Worm (Caenorhabditis elegans): ENCODE measurements around the gene ucr-2.3.

The ucr-2.3 gene

DNA sequence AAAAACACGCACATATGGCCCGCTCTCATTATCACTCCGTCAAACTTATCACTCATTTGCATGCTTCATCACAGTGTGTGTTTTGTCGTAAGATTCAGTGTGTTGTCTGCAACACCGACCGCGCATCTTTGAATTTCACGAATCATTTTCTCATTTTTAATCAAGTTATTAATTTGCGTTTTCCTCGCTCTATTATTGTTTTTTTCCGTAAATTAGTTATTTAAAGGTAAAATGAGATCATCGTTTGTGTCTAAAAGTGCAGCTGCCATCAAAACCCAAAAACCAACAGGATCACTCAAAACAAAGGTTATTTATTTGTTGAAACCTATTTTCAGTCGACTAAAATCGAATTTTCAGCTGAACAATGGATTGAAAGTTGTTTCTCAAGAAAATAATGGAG, at the start of gene ucr-2.3, which contains the start of gene T24C4.5:
TSS of gene ucr-2.3 (plus strand) at position 227 of the 400 bp plus-strand sequence.
TSS of gene T24C4.5 (minus strand) at position 101 of the 400 bp plus-strand sequence.
- TF ChIP-seq tbx-37 (GFP tag; conservative IDR thresholded peaks at IDR 0.05) (no peak), ets-7 (tag; optimal IDR thresholded peaks at IDR 0.05) (no peak), F13C5.2 (tag; optimal IDR thresholded peaks at IDR 0.05) (no peak), tbx-11 (GFP tag; IDR thresholded peaks at IDR 0.05) (no peak), flt-1 (GFP tag; IDR thresholded peaks at IDR 0.05) (no peak), hmg-4 (GFP tag; optimal IDR thresholded peaks at IDR 0.05) (no peak), aly-1 (tag; optimal IDR thresholded peaks at IDR 0.05) (no peak), ceh-36 (tag; optimal IDR thresholded peaks at IDR 0.05) (no peak), hmbx-1 (tag; optimal IDR thresholded peaks at IDR 0.05) (no peak), hnd-1 (tag; optimal IDR thresholded peaks at IDR 0.05) (no peak), ama-1 (optimal IDR thresholded peaks at IDR 0.05) (no peak), B0310.2 (tag; optimal IDR thresholded peaks at IDR 0.05) (no peak), ceh-13 (GFP tag; optimal IDR thresholded peaks at IDR 0.05) (no peak), pes-1 (GFP tag; IDR thresholded peaks at IDR 0.05) (no peak), tra-4 (tag; optimal IDR thresholded peaks at IDR 0.05) (no peak), scrt-1 (GFP tag; IDR thresholded peaks at IDR 0.05) (no peak), sea-1 (GFP tag; conservative IDR thresholded peaks at IDR 0.05) (no peak)

DNA sequence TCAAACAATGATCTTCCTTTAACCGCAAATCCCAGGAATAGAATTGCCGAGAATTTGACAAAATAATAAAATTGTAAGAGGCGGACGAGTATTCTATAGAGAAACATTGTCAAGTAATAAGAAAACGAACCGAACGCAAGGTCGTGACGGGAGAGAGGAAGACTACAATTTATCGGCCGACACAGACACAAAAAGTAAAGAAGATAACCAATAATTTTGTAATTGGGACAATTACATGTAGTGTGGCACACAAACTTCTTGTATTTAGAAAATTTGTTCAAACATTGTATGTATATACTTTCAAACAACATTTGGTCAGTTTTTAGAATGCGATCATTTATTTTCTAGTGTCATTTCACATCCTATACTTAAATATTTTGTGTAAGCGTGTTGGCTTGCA, 47.7 kb upstream of the ucr-2.3 start, which contains the start of gene ceeh-1:
TSS of gene ceeh-1 (minus strand) at position 317 of the 400 bp plus-strand sequence.
- TF ChIP-seq aly-1 (tag; optimal IDR thresholded peaks at IDR 0.05) (no peak), tbx-37 (GFP tag; conservative IDR thresholded peaks at IDR 0.05) (no peak), hmbx-1 (tag; optimal IDR thresholded peaks at IDR 0.05) (no peak), ceh-13 (GFP tag; optimal IDR thresholded peaks at IDR 0.05) (no peak), ceh-36 (tag; optimal IDR thresholded peaks at IDR 0.05) (no peak), flt-1 (GFP tag; IDR thresholded peaks at IDR 0.05) (no peak), F13C5.2 (tag; optimal IDR thresholded peaks at IDR 0.05) (no peak), ets-7 (tag; optimal IDR thresholded peaks at IDR 0.05) (no peak), pes-1 (GFP tag; IDR thresholded peaks at IDR 0.05) (no peak), ama-1 (optimal IDR thresholded peaks at IDR 0.05) (no peak), hmg-4 (GFP tag; optimal IDR thresholded peaks at IDR 0.05) (no peak), B0310.2 (tag; optimal IDR thresholded peaks at IDR 0.05) (no peak), scrt-1 (GFP tag; IDR thresholded peaks at IDR 0.05) (no peak), tra-4 (tag; optimal IDR thresholded peaks at IDR 0.05) (no peak), tbx-11 (GFP tag; IDR thresholded peaks at IDR 0.05) (no peak), hnd-1 (tag; optimal IDR thresholded peaks at IDR 0.05) (no peak), sea-1 (GFP tag; conservative IDR thresholded peaks at IDR 0.05) (no peak)

DNA sequence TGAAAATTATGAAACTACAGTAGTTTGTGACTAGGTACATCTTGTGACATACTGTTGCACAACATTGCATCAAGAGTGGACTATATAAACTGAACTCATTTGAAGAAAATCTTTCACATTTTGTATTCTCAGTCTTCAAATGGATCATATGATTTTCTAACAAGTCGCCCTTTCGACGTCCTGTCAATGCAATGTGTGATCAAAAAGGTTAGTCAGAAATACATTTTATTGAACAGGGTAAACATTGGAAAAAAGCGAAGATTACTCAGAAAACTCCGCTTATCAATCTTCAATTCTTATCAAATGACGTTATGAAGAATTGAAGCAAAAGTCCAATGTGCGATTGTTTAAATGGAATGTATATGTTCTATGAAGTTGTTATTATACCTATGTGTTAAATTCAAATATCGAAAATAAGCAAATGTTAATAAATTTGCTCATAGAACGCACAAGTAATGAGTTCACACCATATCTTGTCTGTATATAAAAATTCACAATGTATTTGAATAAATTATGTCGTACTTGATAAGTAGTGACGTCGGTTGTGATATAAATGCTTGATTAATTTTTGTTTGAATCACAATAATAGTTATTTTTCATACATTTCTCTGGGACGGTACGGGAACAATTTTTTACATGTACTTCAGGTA, 46.7 kb upstream of the ucr-2.3 start, which contains the start of gene zip-2:
TSS of gene zip-2 (plus strand) at position 128 of the 650 bp plus-strand sequence.
- no peak for TF ChIP-seq tbx-37 (GFP tag; conservative IDR thresholded peaks at IDR 0.05)
- no peak for TF ChIP-seq hmg-4 (GFP tag; optimal IDR thresholded peaks at IDR 0.05)
- no peak for TF ChIP-seq hmbx-1 (tag; optimal IDR thresholded peaks at IDR 0.05)
- no peak for TF ChIP-seq sea-1 (GFP tag; conservative IDR thresholded peaks at IDR 0.05)
- no peak for TF ChIP-seq tra-4 (tag; optimal IDR thresholded peaks at IDR 0.05)
- no peak for TF ChIP-seq ets-7 (tag; optimal IDR thresholded peaks at IDR 0.05)
- TF ChIP-seq tbx-11 (GFP tag; IDR thresholded peaks at IDR 0.05), result no peak
- no peak for TF ChIP-seq ceh-13 (GFP tag; optimal IDR thresholded peaks at IDR 0.05)
- TF ChIP-seq flt-1 (GFP tag; IDR thresholded peaks at IDR 0.05), result no peak
- no peak for TF ChIP-seq ama-1 (optimal IDR thresholded peaks at IDR 0.05)

DNA sequence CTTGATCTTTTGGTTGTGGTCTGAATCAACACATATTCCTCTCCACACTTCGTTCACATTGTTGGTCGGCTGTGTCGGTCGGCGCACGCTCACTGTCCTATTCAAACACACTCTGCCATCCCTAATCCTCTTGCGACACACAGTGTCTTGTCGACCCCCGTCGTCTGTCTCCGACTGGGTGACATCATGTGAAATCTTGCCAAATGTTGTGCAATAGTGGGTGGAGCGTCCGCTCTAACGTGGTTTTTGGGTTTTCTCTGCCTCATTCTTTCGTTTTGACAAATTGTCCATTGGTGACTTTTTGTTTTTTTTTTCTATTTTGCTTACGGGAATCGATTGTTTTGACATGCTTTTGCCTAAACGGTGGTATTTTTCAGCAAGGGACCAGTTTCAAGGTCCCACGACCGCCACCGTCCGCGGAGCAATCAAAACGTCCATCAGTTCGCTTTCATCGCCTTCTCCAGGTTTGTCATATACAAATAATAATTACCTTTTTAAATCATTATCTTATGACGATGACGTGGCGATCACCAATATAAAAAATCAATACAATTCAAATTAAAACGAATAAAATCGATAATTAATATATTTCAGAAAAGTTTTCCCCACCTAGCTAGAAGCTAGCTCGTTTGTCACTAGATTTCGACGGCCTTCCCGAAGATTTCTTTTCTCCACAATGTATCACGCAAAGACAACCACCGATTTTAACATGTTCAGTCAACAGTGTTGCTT, 45.8 kb upstream of the ucr-2.3 start:
- TF ChIP-seq sea-1 (GFP tag; conservative IDR thresholded peaks at IDR 0.05), result 0 out of 2 replicates have a peak, but pooled peaks have one; percentile 53
- no peak for TF ChIP-seq scrt-1 (GFP tag; IDR thresholded peaks at IDR 0.05)
- TF ChIP-seq flt-1 (GFP tag; IDR thresholded peaks at IDR 0.05), result peak; percentile 54
- peak; percentile 16 for TF ChIP-seq ama-1 (optimal IDR thresholded peaks at IDR 0.05)
- TF ChIP-seq aly-1 (tag; optimal IDR thresholded peaks at IDR 0.05), result no peak
- no peak for TF ChIP-seq tra-4 (tag; optimal IDR thresholded peaks at IDR 0.05)
- no peak for TF ChIP-seq tbx-11 (GFP tag; IDR thresholded peaks at IDR 0.05)
- TF ChIP-seq hmbx-1 (tag; optimal IDR thresholded peaks at IDR 0.05), result no peak
- peak; percentile 48 for TF ChIP-seq F13C5.2 (tag; optimal IDR thresholded peaks at IDR 0.05)
- TF ChIP-seq ets-7 (tag; optimal IDR thresholded peaks at IDR 0.05), result no peak
- TF ChIP-seq ceh-13 (GFP tag; optimal IDR thresholded peaks at IDR 0.05), result no peak
- no peak for TF ChIP-seq ceh-36 (tag; optimal IDR thresholded peaks at IDR 0.05)
- TF ChIP-seq pes-1 (GFP tag; IDR thresholded peaks at IDR 0.05), result no peak
- no peak for TF ChIP-seq hnd-1 (tag; optimal IDR thresholded peaks at IDR 0.05)
- TF ChIP-seq B0310.2 (tag; optimal IDR thresholded peaks at IDR 0.05), result no peak
- TF ChIP-seq tbx-37 (GFP tag; conservative IDR thresholded peaks at IDR 0.05), result 0 out of 2 replicates have a peak, but pooled peaks have one; percentile 13
- TF ChIP-seq hmg-4 (GFP tag; optimal IDR thresholded peaks at IDR 0.05), result peak; percentile 76

DNA sequence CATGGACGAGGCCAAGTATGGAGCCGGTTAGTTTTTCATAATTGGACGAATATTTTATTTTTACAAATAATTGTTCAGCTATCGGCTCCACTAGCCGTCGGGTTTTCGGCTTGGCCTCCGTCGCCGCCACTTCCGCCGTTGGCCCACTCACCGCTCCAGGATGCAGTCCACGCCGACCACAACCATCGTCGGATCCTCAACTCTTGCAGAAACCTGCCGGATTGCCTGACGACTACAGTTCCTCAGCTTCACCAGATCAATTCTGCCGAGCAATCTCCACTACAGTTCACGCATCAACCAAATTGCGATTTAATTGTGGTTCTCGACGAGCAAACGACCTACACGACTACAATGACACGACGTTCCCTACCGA, 45.2 kb upstream of the ucr-2.3 start:
- TF ChIP-seq hnd-1 (tag; optimal IDR thresholded peaks at IDR 0.05) (no peak), hmg-4 (GFP tag; optimal IDR thresholded peaks at IDR 0.05) (peak; percentile 18), B0310.2 (tag; optimal IDR thresholded peaks at IDR 0.05) (no peak), scrt-1 (GFP tag; IDR thresholded peaks at IDR 0.05) (no peak), tbx-11 (GFP tag; IDR thresholded peaks at IDR 0.05) (0 out of 2 replicates have a peak, but pooled peaks have one; percentile 11)

DNA sequence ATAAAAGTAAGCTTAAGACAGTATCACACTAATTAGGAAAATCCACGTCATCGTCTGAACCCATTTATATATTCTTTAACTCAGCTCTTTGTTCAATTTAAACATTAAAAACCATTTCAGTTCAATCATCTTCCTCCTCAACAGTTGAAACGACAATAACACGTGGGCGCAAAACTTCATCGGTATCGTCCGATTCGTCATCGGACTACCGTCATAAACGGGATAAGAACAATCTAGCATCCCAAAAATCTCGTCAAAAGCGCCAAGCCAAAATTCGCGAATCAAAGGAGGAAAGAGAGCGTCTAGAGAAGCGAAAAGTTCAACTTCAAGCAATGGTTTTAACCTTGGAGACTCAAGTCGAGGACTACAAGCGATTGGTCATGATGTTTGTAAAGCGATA, 44.5 kb upstream of the ucr-2.3 start:
- no peak for TF ChIP-seq ceh-13 (GFP tag; optimal IDR thresholded peaks at IDR 0.05)
- TF ChIP-seq scrt-1 (GFP tag; IDR thresholded peaks at IDR 0.05), result no peak
- no peak for TF ChIP-seq ceh-36 (tag; optimal IDR thresholded peaks at IDR 0.05)
- TF ChIP-seq B0310.2 (tag; optimal IDR thresholded peaks at IDR 0.05), result no peak
- TF ChIP-seq F13C5.2 (tag; optimal IDR thresholded peaks at IDR 0.05), result no peak
- no peak for TF ChIP-seq hmg-4 (GFP tag; optimal IDR thresholded peaks at IDR 0.05)
- TF ChIP-seq hnd-1 (tag; optimal IDR thresholded peaks at IDR 0.05), result no peak
- TF ChIP-seq tbx-11 (GFP tag; IDR thresholded peaks at IDR 0.05), result no peak
- TF ChIP-seq pes-1 (GFP tag; IDR thresholded peaks at IDR 0.05), result no peak
- no peak for TF ChIP-seq tbx-37 (GFP tag; conservative IDR thresholded peaks at IDR 0.05)
- no peak for TF ChIP-seq ets-7 (tag; optimal IDR thresholded peaks at IDR 0.05)
- no peak for TF ChIP-seq tra-4 (tag; optimal IDR thresholded peaks at IDR 0.05)
- TF ChIP-seq sea-1 (GFP tag; conservative IDR thresholded peaks at IDR 0.05), result no peak
- no peak for TF ChIP-seq hmbx-1 (tag; optimal IDR thresholded peaks at IDR 0.05)
- TF ChIP-seq aly-1 (tag; optimal IDR thresholded peaks at IDR 0.05), result no peak
- no peak for TF ChIP-seq flt-1 (GFP tag; IDR thresholded peaks at IDR 0.05)
- no peak for TF ChIP-seq ama-1 (optimal IDR thresholded peaks at IDR 0.05)

All from whole organism, early embryonic.